1 fruit fly cellular context compared by ENCODE assay signal in the genomic region with DNA sequence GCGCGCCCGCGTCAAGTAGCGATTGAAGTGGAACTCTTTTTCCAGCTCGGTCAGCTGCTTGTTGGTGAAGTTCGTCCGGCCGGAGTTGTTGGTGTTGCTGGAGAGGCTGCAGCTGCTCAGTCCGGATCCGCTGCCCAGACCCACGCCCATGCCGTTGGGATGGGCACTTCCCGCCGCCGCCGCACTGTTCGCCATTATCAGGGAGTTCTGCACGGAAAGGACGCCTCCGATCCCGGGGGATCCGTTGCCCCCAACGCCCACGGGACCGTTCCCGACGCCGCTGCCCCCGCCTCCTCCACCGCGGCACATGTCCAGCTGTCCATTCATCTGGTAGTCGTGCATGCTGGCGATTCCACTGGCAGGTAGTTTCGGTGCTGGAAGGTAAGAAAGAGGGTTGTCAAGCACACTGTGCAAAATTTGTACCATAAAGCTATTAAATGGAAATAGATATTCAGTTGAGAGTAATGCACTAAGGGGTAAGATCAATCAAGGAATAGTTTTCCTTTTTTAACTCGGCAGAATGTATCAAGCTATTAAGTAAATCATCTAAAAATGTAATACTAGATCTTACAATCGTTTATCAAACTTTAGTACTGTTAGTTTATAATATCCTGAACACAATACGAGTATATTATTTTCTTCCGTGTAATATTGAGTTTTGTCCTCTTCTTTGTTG.
TF ChIP-seq lines count a peak whose summit lies in the region.

No protein-coding gene starts in this region.

TF ChIP-seq in whole organism, embryonic, 481 proteins besides CTCF, POLR2A, EP300 and RAD21 (continued from another document):
- peak in 1 of 2 experiments; percentile 27 for TF ChIP-seq eve (GFP tag; optimal IDR thresholded peaks at IDR 0.05; lab: Kevin White, UChicago)
- no peak for TF ChIP-seq HLHmδ (GFP tag; optimal IDR thresholded peaks at IDR 0.05; lab: Kevin White, UChicago)
- peak; percentile 35 for TF ChIP-seq CG9727 (GFP tag; optimal IDR thresholded peaks at IDR 0.05; lab: Kevin White, UChicago)
- TF ChIP-seq cad (GFP tag; optimal IDR thresholded peaks at IDR 0.05; lab: Kevin White, UChicago): no peak
- no peak for TF ChIP-seq ind (GFP tag; optimal IDR thresholded peaks at IDR 0.05; lab: Kevin White, UChicago)
- peak; percentile 65 for TF ChIP-seq Hr39 (optimal IDR thresholded peaks at IDR 0.05; lab: Kevin White, UChicago)
- no peak for TF ChIP-seq ham (GFP tag; IDR thresholded peaks at IDR 0.05; lab: Robert Waterston, UW)
- no peak for TF ChIP-seq ara (GFP tag; IDR thresholded peaks at IDR 0.05; lab: Robert Waterston, UW)
- TF ChIP-seq Eip74EF (GFP tag; optimal IDR thresholded peaks at IDR 0.05; lab: Kevin White, UChicago): no peak
- no peak for TF ChIP-seq Optix (GFP tag; IDR thresholded peaks at IDR 0.05; lab: Robert Waterston, UW)
- no peak for TF ChIP-seq lilli (GFP tag; optimal IDR thresholded peaks at IDR 0.05; lab: Kevin White, UChicago)
- no peak for TF ChIP-seq CG4707 (GFP tag; optimal IDR thresholded peaks at IDR 0.05; lab: Kevin White, UChicago)
- TF ChIP-seq CG7745 (tag; optimal IDR thresholded peaks at IDR 0.05; lab: Kevin White, UChicago): no peak
- TF ChIP-seq Trl (optimal IDR thresholded peaks at IDR 0.05; lab: Kevin White, UChicago): no peak
- no peak for TF ChIP-seq Trl (GFP tag; optimal IDR thresholded peaks at IDR 0.05; lab: Kevin White, UChicago)
- TF ChIP-seq CG10267 (tag; optimal IDR thresholded peaks at IDR 0.05; lab: Kevin White, UChicago): peak; percentile 4
- TF ChIP-seq CG30431 (GFP tag; optimal IDR thresholded peaks at IDR 0.05; lab: Kevin White, UChicago): no peak
- TF ChIP-seq tll (GFP tag; optimal IDR thresholded peaks at IDR 0.05; lab: Kevin White, UChicago): peak in 1 of 2 experiments; percentile 46
- no peak for TF ChIP-seq CG12236 (GFP tag; optimal IDR thresholded peaks at IDR 0.05; lab: Kevin White, UChicago)
- no peak for TF ChIP-seq CG13123 (GFP tag; optimal IDR thresholded peaks at IDR 0.05; lab: Kevin White, UChicago)
- peak; percentile 21 for TF ChIP-seq CG18262 (tag; optimal IDR thresholded peaks at IDR 0.05; lab: Kevin White, UChicago)
- peak; percentile 82 for TF ChIP-seq CG15696 (tag; optimal IDR thresholded peaks at IDR 0.05; lab: Kevin White, UChicago)
- TF ChIP-seq fd102C (GFP tag; optimal IDR thresholded peaks at IDR 0.05; lab: Kevin White, UChicago): peak; percentile 10
- TF ChIP-seq CG15514 (GFP tag; optimal IDR thresholded peaks at IDR 0.05; lab: Kevin White, UChicago): no peak
- TF ChIP-seq Meics (GFP tag; optimal IDR thresholded peaks at IDR 0.05; lab: Kevin White, UChicago): no peak
- TF ChIP-seq CG13296 (GFP tag; optimal IDR thresholded peaks at IDR 0.05; lab: Kevin White, UChicago): no peak
- no peak for TF ChIP-seq ranshi (GFP tag; IDR thresholded peaks at IDR 0.05; lab: Robert Waterston, UW)
- no peak for TF ChIP-seq CG1233 (GFP tag; optimal IDR thresholded peaks at IDR 0.05; lab: Kevin White, UChicago)
- no peak for TF ChIP-seq az2 (GFP tag; optimal IDR thresholded peaks at IDR 0.05; lab: Kevin White, UChicago)
- TF ChIP-seq YL-1 (GFP tag; optimal IDR thresholded peaks at IDR 0.05; lab: Kevin White, UChicago): no peak
- no peak for TF ChIP-seq vfl (GFP tag; optimal IDR thresholded peaks at IDR 0.05; lab: Kevin White, UChicago)
- TF ChIP-seq CG16813 (GFP tag; IDR thresholded peaks at IDR 0.05; lab: Robert Waterston, UW; ENCODE audit: partially characterized antibody): 0 out of 3 replicates have a peak, but pooled peaks have one; percentile 21
- no peak for TF ChIP-seq CG16815 (GFP tag; optimal IDR thresholded peaks at IDR 0.05; lab: Kevin White, UChicago)
- TF ChIP-seq Xrp1 (GFP tag; IDR thresholded peaks at IDR 0.05; lab: Robert Waterston, UW): peak; percentile 41; the same call in 1 of the 2 replicates
- TF ChIP-seq CG10979 (tag; optimal IDR thresholded peaks at IDR 0.05; lab: Kevin White, UChicago): peak; percentile 38
- no peak for TF ChIP-seq emc (GFP tag; optimal IDR thresholded peaks at IDR 0.05; lab: Kevin White, UChicago)
- TF ChIP-seq CG17359 (tag; optimal IDR thresholded peaks at IDR 0.05; lab: Kevin White, UChicago): no peak
- 0 out of 2 replicates have a peak, but pooled peaks have one; percentile 4 for TF ChIP-seq amos (GFP tag; IDR thresholded peaks at IDR 0.05; lab: Robert Waterston, UW; ENCODE audit: partially characterized antibody)
- TF ChIP-seq CG2889 (GFP tag; IDR thresholded peaks at IDR 0.05; lab: Robert Waterston, UW): peak; percentile 18; the same call in 1 of the 3 replicates
- 0 out of 3 replicates have a peak, but pooled peaks have one; percentile 15 for TF ChIP-seq row (GFP tag; IDR thresholded peaks at IDR 0.05; lab: Robert Waterston, UW)
- TF ChIP-seq Elba2 (GFP tag; optimal IDR thresholded peaks at IDR 0.05; lab: Kevin White, UChicago): peak; percentile 28
- TF ChIP-seq ap (GFP tag; IDR thresholded peaks at IDR 0.05; lab: Robert Waterston, UW): no peak
- TF ChIP-seq CG2712 (tag; optimal IDR thresholded peaks at IDR 0.05; lab: Kevin White, UChicago): peak; percentile 47
- peak; percentile 68 for TF ChIP-seq sens (GFP tag; lab: Kevin White, UChicago)
- 0 out of 3 replicates have a peak, but pooled peaks have one; percentile 17 for TF ChIP-seq CG11456 (GFP tag; IDR thresholded peaks at IDR 0.05; lab: Robert Waterston, UW)
- no peak for TF ChIP-seq Poxn (GFP tag; IDR thresholded peaks at IDR 0.05; lab: Robert Waterston, UW)
- no peak for TF ChIP-seq CG14441 (GFP tag; IDR thresholded peaks at IDR 0.05; lab: Robert Waterston, UW)
